Fruit fly (Drosophila melanogaster): ENCODE data around the gene CG31145.

The CG31145 gene

DNA sequence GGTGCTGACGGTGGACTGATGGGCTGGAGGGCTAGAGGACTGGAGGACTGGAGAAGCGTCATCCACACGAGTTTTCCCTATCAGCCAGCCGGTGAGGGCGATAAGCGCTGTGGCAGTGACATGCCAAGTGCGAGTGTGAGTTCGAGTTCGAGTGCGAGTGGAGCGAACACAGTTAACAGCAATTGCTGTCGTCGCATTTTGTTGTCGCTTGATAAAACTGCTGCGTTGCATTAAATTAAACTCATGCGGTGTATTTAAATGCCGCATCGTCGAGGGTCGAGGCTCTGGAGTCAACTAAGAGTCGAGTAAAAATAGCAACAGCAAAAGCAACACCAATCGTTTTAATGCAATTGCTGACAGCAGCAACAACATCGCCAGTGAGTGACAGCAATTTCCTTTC is 39.9 kb downstream of the CG31145 start:
- TF ChIP-seq dan (GFP tag; IDR thresholded peaks at IDR 0.05): no peak
- no peak for TF ChIP-seq CG11247 (GFP tag; IDR thresholded peaks at IDR 0.05)
- no peak for TF ChIP-seq CG12391 (tag; optimal IDR thresholded peaks at IDR 0.05)
- TF ChIP-seq H2.0 (GFP tag; IDR thresholded peaks at IDR 0.05): no peak
- no peak for TF ChIP-seq trh (GFP tag; optimal IDR thresholded peaks at IDR 0.05)
- TF ChIP-seq chinmo (GFP tag; IDR thresholded peaks at IDR 0.05; ENCODE audit: partially characterized antibody): 0 out of 4 replicates have a peak, but pooled peaks have one; percentile 11
- TF ChIP-seq CG5180 (GFP tag; optimal IDR thresholded peaks at IDR 0.05): peak; percentile 38
- no peak for TF ChIP-seq pzg (GFP tag; optimal IDR thresholded peaks at IDR 0.05)

DNA sequence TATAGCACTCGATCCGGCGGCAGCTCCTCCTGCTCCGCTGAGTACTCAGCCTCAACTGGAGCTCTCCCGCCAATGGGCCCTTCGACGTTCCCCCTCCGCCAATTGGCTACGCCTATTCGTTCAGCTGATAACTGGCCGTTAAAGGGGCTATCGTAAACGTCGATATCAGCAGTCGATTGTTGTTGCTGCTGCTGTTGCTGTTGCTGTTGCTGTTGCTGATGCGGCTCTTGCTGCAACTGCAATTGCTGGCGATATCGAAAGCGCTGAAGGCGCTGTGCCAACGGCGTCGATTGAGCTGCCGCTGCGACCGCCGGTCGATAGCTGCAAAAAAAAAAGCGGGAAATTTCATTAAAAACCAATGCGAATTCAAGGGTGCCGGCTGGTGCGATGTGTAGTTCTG is 42.3 kb downstream of the CG31145 start:
- TF ChIP-seq gro (GFP tag; optimal IDR thresholded peaks at IDR 0.05): no peak
- TF ChIP-seq Ets65A (GFP tag): peak; percentile 20
- TF ChIP-seq CG11247 (GFP tag; IDR thresholded peaks at IDR 0.05): no peak

- TF ChIP-seq Spps (tag; optimal IDR thresholded peaks at IDR 0.05) (no peak), CG14965 (GFP tag; optimal IDR thresholded peaks at IDR 0.05; ENCODE audit: borderline replicate concordance) (no peak), CTCF (GFP tag; optimal IDR thresholded peaks at IDR 0.05) (peak; percentile 76), sima (GFP tag; optimal IDR thresholded peaks at IDR 0.05) (no peak), tna (GFP tag; IDR thresholded peaks at IDR 0.05; ENCODE audit: partially characterized antibody) (no peak), CG5245 (GFP tag; optimal IDR thresholded peaks at IDR 0.05) (no peak), Aef1 (GFP tag; IDR thresholded peaks at IDR 0.05) (no peak), odd (GFP tag; optimal IDR thresholded peaks at IDR 0.05) (no peak)
Measured at dm6 chr3R:23622961-23623360, 46.5 kb downstream of the CG31145 start.

- TF ChIP-seq esg (GFP tag; conservative IDR thresholded peaks at IDR 0.05) (no peak), CG8290 (GFP tag; optimal IDR thresholded peaks at IDR 0.05) (no peak), CG8290 (tag; optimal IDR thresholded peaks at IDR 0.05) (no peak), HLH3B (GFP tag; IDR thresholded peaks at IDR 0.05) (peak; percentile 35; the same call in 1 of the 2 replicates), CG14050 (GFP tag; IDR thresholded peaks at IDR 0.05) (no peak), CG14014 (GFP tag; IDR thresholded peaks at IDR 0.05) (peak; percentile 59), CG16813 (GFP tag; IDR thresholded peaks at IDR 0.05; ENCODE audit: partially characterized antibody) (no peak), cg (GFP tag; optimal IDR thresholded peaks at IDR 0.05) (no peak), sens-2 (GFP tag; IDR thresholded peaks at IDR 0.05) (no peak), cas (GFP tag; IDR thresholded peaks at IDR 0.05) (no peak), dm (GFP tag; optimal IDR thresholded peaks at IDR 0.05) (no peak), CG10209 (GFP tag; optimal IDR thresholded peaks at IDR 0.05) (peak; percentile 20), CG15269 (tag; optimal IDR thresholded peaks at IDR 0.05) (peak; percentile 41), CG12659 (GFP tag; optimal IDR thresholded peaks at IDR 0.05) (peak; percentile 4), CG9932 (GFP tag; IDR thresholded peaks at IDR 0.05) (peak; percentile 31; the same call in 1 of the 2 replicates), CG2199 (GFP tag; IDR thresholded peaks at IDR 0.05) (no peak), CG6813 (GFP tag; optimal IDR thresholded peaks at IDR 0.05) (peak; percentile 15), CG31365 (tag; optimal IDR thresholded peaks at IDR 0.05) (no peak), CG4854 (GFP tag; optimal IDR thresholded peaks at IDR 0.05) (no peak), CG12391 (tag; optimal IDR thresholded peaks at IDR 0.05) (no peak), CG12219 (GFP tag; optimal IDR thresholded peaks at IDR 0.05) (no peak), kni (GFP tag; optimal IDR thresholded peaks at IDR 0.05) (no peak), CG42726 (GFP tag; IDR thresholded peaks at IDR 0.05; ENCODE audit: partially characterized antibody) (no peak), CG10431 (GFP tag; optimal IDR thresholded peaks at IDR 0.05) (no peak), ab (GFP tag; optimal IDR thresholded peaks at IDR 0.05) (no peak), pnt (GFP tag; optimal IDR thresholded peaks at IDR 0.05) (no peak), CG4707 (GFP tag; optimal IDR thresholded peaks at IDR 0.05) (no peak), CG8089 (GFP tag; optimal IDR thresholded peaks at IDR 0.05) (no peak), CG11504 (tag; optimal IDR thresholded peaks at IDR 0.05) (peak; percentile 55), nom (GFP tag; optimal IDR thresholded peaks at IDR 0.05) (no peak), insv (GFP tag; optimal IDR thresholded peaks at IDR 0.05) (no peak)
Measured at dm6 chr3R:23612121-23612520, 57.3 kb downstream of the CG31145 start.

All from whole organism, embryonic.